Worm (Caenorhabditis elegans): ENCODE data around the gene W08F4.5.

ce11 chrII:584321-584848, 15.7 kb upstream of the W08F4.5 start, which contains the start of the genes W08F4.12 and W08F4.13:
- TF ChIP-seq eyg-1 (tag; optimal IDR thresholded peaks at IDR 0.05), result no peak
- TF ChIP-seq nhr-11 (tag; optimal IDR thresholded peaks at IDR 0.05), result no peak
- TF ChIP-seq ceh-9 (tag; optimal IDR thresholded peaks at IDR 0.05), result no peak
- TF ChIP-seq fkh-10 (GFP tag; optimal IDR thresholded peaks at IDR 0.05), result no peak
- no peak for TF ChIP-seq T23F11.4 (GFP tag; optimal IDR thresholded peaks at IDR 0.05)
- no peak for TF ChIP-seq hlh-30 (tag; optimal IDR thresholded peaks at IDR 0.05; ENCODE audit: insufficient read depth)
- TF ChIP-seq elt-2 (tag; optimal IDR thresholded peaks at IDR 0.05), result no peak
- no peak for TF ChIP-seq ceh-18 (tag; optimal IDR thresholded peaks at IDR 0.05)
- TF ChIP-seq ama-1 (optimal IDR thresholded peaks at IDR 0.05), result no peak
- TF ChIP-seq ztf-16 (tag; optimal IDR thresholded peaks at IDR 0.05), result no peak
- TF ChIP-seq ets-4 (tag; optimal IDR thresholded peaks at IDR 0.05), result no peak
- TF ChIP-seq pqm-1 (tag; optimal IDR thresholded peaks at IDR 0.05), result no peak
